Fruit fly (Drosophila melanogaster) whole organism: Measurements from ENCODE around the gene Zn72D.

Experiments
- EcR ChIP-seq, 2 experiments: fragments of >200 bp; optimal IDR thresholded peaks; 2 replicates each; lab custom pipeline; 2017; ENCODE audit warnings: missing biosample characterization in 2 of 2, missing genetic modification characterization in 2 of 2, missing genetic modification reagents in 2 of 2
- pan ChIP-seq: fragments of >200 bp; optimal IDR thresholded peaks from 2 replicates; lab custom pipeline; 2017
- psq ChIP-seq: fragments of >200 bp; optimal IDR thresholded peaks from 2 replicates; lab custom pipeline; 2017
- usp ChIP-seq: fragments of >200 bp; optimal IDR thresholded peaks from 2 replicates; lab custom pipeline; 2017; ENCODE audit warnings: missing biosample characterization, missing genetic modification characterization, mixed read lengths

DNA sequence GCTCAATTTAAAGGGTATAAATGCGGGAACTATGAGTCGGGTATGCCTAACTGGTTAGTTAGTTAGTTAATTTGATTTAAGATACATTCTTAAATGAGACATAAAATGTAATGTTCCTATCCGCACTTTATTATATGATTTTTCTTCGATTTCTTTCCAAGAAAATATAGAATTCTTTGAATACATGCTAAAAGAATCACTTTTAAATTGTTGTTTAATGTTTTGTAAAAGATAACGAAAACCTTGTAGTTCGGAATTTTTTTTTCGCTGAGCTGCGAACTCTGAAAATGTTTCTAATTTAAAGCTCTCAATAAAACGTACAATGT is 47.6 kb upstream of the Zn72D start:
- TF ChIP-seq psq (no peak), pan (lab: Kevin White, UChicago) (no peak), usp (no peak), EcR (GFP tag; optimal IDR thresholded peaks at IDR 0.05; lab: Kevin White, UChicago) (no peak)
